Worm (Caenorhabditis elegans) whole organism, mixed stage, embryonic: ENCODE measurements around the gene nas-17.

Source experiments
- drap-1 ChIP-seq: fragments of 200-800 bp; sonication (Bioruptor generic); optimal IDR thresholded peaks from 3 replicates; lab custom pipeline; 2018; ENCODE audit warnings: mild to moderate bottlenecking, missing genetic modification characterization, missing compliant biosample characterization
- nhr-237 ChIP-seq: fragments of 150-350 bp; optimal IDR thresholded peaks from 2 replicates; lab custom pipeline; 2014; ENCODE audit warnings: missing biosample characterization, missing genetic modification characterization
- unc-39 ChIP-seq: fragments of 150-350 bp; optimal IDR thresholded peaks from 2 replicates; lab custom pipeline; 2014; ENCODE audit warnings: missing biosample characterization, missing genetic modification characterization

ce11 chrV:11430823-11431222 lies 32.1 kb downstream of the nas-17 start:
- TF ChIP-seq drap-1 (GFP tag; lab: Kevin White, UChicago): no peak
- no peak for TF ChIP-seq unc-39 (tag; lab: Kevin White, UChicago)
- TF ChIP-seq nhr-237 (tag; lab: Kevin White, UChicago): no peak
